Worm (Caenorhabditis elegans) whole organism, L1 larva: Measurements from ENCODE around the gene Y41C4A.22.

Experiments
- aly-2 ChIP-seq: fragments of 150-350 bp; optimal IDR thresholded peaks from 2 replicates; lab custom pipeline; 2014; ENCODE audit warnings: missing biosample characterization, missing genetic modification characterization
- blmp-1 ChIP-seq: fragments of 150-350 bp; optimal IDR thresholded peaks from 2 replicates; lab custom pipeline; 2014; ENCODE audit warnings: missing biosample characterization, missing genetic modification characterization
- elt-3 ChIP-seq, 6 experiments: fragments of 150-350 bp in 1 of 6; sonication (generic microtip); optimal IDR thresholded peaks; 2 replicates each; lab custom pipeline; 2017 to 2018; ENCODE audit warnings: missing biosample characterization in 6 of 6, missing genetic modification characterization in 6 of 6, inconsistent platforms in 1 of 6
- fkh-10 ChIP-seq: sonication (generic microtip); optimal IDR thresholded peaks from 2 replicates; lab custom pipeline; 2017; ENCODE audit warnings: missing biosample characterization, missing genetic modification reagents, missing genetic modification characterization
- lin-15B ChIP-seq: fragments of 150-350 bp; sonication (generic microtip); optimal IDR thresholded peaks from 3 replicates; lab custom pipeline; 2014; ENCODE audit warnings: missing biosample characterization, missing genetic modification characterization
- nhr-12 ChIP-seq: sonication (generic microtip); optimal IDR thresholded peaks from 2 replicates; lab custom pipeline; 2017; ENCODE audit warnings: missing biosample characterization, missing genetic modification characterization
- nhr-19 ChIP-seq: fragments of 200-800 bp; sonication (Bioruptor generic); conservative IDR thresholded peaks from 2 replicates; pipeline ENCODE4 v1.3.6; 2022; ENCODE audit warnings: missing genetic modification characterization, missing compliant biosample characterization
- nhr-84 ChIP-seq: sonication (generic microtip); optimal IDR thresholded peaks from 2 replicates; lab custom pipeline; 2017; ENCODE audit warnings: missing biosample characterization, missing genetic modification characterization
- unc-86 ChIP-seq: sonication (generic microtip); optimal IDR thresholded peaks from 2 replicates; lab custom pipeline; 2016; ENCODE audit warnings: missing genetic modification characterization, missing compliant biosample characterization
- ztf-11 ChIP-seq, 2 experiments: sonication (generic microtip); optimal IDR thresholded peaks; 2 replicates each; lab custom pipeline; 2016 to 2017; ENCODE audit warnings: missing genetic modification characterization in 2 of 2, missing biosample characterization in 1 of 2, missing compliant biosample characterization in 1 of 2

DNA sequence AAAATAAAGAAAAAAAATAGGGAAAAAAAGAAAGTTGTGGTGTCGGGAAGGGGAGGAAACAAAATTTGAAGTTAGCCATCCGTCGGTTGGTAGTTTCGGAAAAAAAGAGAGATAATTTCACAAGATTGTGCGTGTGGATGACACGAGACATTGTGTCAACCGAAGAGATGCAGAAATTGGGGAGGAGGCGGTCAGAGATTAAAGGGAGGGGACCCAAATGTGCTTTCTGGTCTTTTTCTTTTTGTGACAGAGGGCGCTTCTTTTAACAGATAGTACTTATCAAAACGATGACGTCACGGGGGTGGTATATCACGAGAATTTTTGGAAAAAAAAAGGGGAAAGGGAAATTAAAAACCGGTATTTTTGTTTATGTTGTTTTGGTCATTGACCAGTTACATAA lies 43.4 kb downstream of the Y41C4A.22 start:
- TF ChIP-seq blmp-1 (tag; lab: Kevin White, UChicago), result peak; percentile 84
- no peak for TF ChIP-seq aly-2
- TF ChIP-seq ztf-11 (tag; optimal IDR thresholded peaks at IDR 0.05; lab: Kevin White, UChicago), result no peak
- TF ChIP-seq lin-15B (tag; lab: Kevin White, UChicago), result no peak
- no peak for TF ChIP-seq fkh-10 (GFP tag; lab: Kevin White, UChicago)
- peak in 2 of 6 experiments; percentile 6 to 65 for TF ChIP-seq elt-3 (tag; optimal IDR thresholded peaks at IDR 0.05; lab: Kevin White, UChicago)
- TF ChIP-seq nhr-12, result no peak
- TF ChIP-seq nhr-19, result peak; percentile 51
- TF ChIP-seq nhr-84, result no peak
- TF ChIP-seq unc-86 (tag; lab: Kevin White, UChicago), result no peak
